Fruit fly (Drosophila melanogaster): ENCODE data around the gene CG4592.

CG4592 gene

DNA sequence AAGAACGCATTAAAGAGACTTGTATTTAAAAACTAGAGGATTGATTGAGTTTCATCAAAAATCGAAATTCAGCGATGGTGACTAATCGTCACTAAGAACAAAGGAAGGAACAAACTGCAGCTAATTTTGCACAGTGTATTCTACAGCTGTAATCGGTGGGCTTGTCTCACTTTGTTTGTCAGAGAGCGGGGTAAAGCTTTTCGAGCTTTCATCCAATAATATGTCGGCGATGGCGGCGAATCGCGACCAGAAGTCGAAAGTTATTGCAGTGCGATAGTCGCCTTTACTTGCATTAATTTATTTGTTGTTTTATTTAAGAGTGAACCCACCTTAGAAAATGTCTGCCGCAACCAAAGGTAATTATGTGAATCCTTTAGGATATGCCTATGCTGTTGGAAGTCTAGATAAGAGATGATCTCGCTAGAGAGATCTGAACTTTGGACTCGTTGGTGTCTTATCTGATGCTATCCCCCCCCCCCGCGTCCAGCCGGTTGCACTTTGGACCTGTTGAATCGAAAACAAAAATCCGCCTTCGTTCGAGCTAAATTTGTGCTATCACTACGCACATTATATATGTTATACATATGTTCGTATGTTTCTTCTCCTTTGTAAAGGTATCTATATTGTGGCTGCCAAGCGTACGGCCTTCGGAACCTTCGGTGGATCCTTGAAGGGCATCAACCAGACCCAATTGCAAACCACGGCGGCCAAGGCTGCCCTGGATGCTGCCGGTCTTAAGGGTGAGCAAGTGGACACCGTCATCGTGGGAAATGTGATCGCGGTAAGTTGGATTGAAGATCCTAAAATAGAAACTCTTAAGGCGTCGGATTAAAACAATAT, 6.2 kb upstream of the CG4592 start, which contains the start of gene yip2 (continued):
- TF ChIP-seq CG18619 (GFP tag; optimal IDR thresholded peaks at IDR 0.05) (peak; percentile 41), CG8089 (GFP tag; optimal IDR thresholded peaks at IDR 0.05) (no peak), CG33557 (GFP tag; optimal IDR thresholded peaks at IDR 0.05) (no peak), CG10959 (GFP tag; IDR thresholded peaks at IDR 0.05) (no peak), CG5245 (GFP tag; optimal IDR thresholded peaks at IDR 0.05) (no peak), Hmr (GFP tag; optimal IDR thresholded peaks at IDR 0.05) (peak; percentile 72), onecut (GFP tag; IDR thresholded peaks at IDR 0.05) (peak; percentile 58), Deaf1 (tag; optimal IDR thresholded peaks at IDR 0.05) (peak; percentile 49), Dfd (GFP tag; optimal IDR thresholded peaks at IDR 0.05) (no peak), CG30403 (GFP tag; optimal IDR thresholded peaks at IDR 0.05) (peak; percentile 49), Doc2 (GFP tag; IDR thresholded peaks at IDR 0.05) (no peak), zen (tag; optimal IDR thresholded peaks at IDR 0.05) (no peak), Nf-YC (tag; optimal IDR thresholded peaks at IDR 0.05) (peak; percentile 67), Jarid2 (GFP tag; optimal IDR thresholded peaks at IDR 0.05) (peak; percentile 48), CG15479 (GFP tag; optimal IDR thresholded peaks at IDR 0.05) (no peak), btn (GFP tag; optimal IDR thresholded peaks at IDR 0.05) (no peak), CG10209 (GFP tag; optimal IDR thresholded peaks at IDR 0.05) (peak; percentile 51), CG3065 (GFP tag; optimal IDR thresholded peaks at IDR 0.05) (no peak), fru (optimal IDR thresholded peaks at IDR 0.05) (no peak), CG7372 (GFP tag; IDR thresholded peaks at IDR 0.05) (0 out of 2 replicates have a peak, but pooled peaks have one; percentile 16), CG17912 (GFP tag; optimal IDR thresholded peaks at IDR 0.05) (no peak), ato (GFP tag; IDR thresholded peaks at IDR 0.05; ENCODE audit: partially characterized antibody) (no peak), tap (tag; optimal IDR thresholded peaks at IDR 0.05) (peak; percentile 48), CG2889 (GFP tag; IDR thresholded peaks at IDR 0.05) (0 out of 3 replicates have a peak, but pooled peaks have one; percentile 25), CG1832 (GFP tag; optimal IDR thresholded peaks at IDR 0.05) (no peak), CG6854 (GFP tag; optimal IDR thresholded peaks at IDR 0.05) (peak; percentile 57), CG13296 (GFP tag; optimal IDR thresholded peaks at IDR 0.05) (peak; percentile 89), gsb-n (tag; optimal IDR thresholded peaks at IDR 0.05) (no peak), ci (GFP tag; IDR thresholded peaks at IDR 0.05) (peak; percentile 93), CG11504 (tag; optimal IDR thresholded peaks at IDR 0.05) (peak; percentile 68), pnt (GFP tag; optimal IDR thresholded peaks at IDR 0.05) (no peak), CG2129 (GFP tag; IDR thresholded peaks at IDR 0.05; ENCODE audit: partially characterized antibody) (no peak), CG13775 (GFP tag; optimal IDR thresholded peaks at IDR 0.05) (peak; percentile 17), lov (optimal IDR thresholded peaks at IDR 0.05) (no peak), lov (GFP tag; IDR thresholded peaks at IDR 0.05) (no peak), kay (GFP tag; optimal IDR thresholded peaks at IDR 0.05) (peak; percentile 74), Sry-β (GFP tag; optimal IDR thresholded peaks at IDR 0.05) (no peak), Ada2b (GFP tag; IDR thresholded peaks at IDR 0.05) (peak; percentile 69), pita (GFP tag; optimal IDR thresholded peaks at IDR 0.05) (no peak), dpn (GFP tag; optimal IDR thresholded peaks at IDR 0.05) (peak; percentile 38 to 68), TFAM (GFP tag; optimal IDR thresholded peaks at IDR 0.05) (no peak), Xbp1 (GFP tag; optimal IDR thresholded peaks at IDR 0.05) (peak; percentile 76), chm (GFP tag; IDR thresholded peaks at IDR 0.05) (peak; percentile 64; the same call in 1 of the 2 replicates), Atf6 (GFP tag; IDR thresholded peaks at IDR 0.05) (peak; percentile 78), pros (GFP tag; optimal IDR thresholded peaks at IDR 0.05) (no peak), Gug (GFP tag; IDR thresholded peaks at IDR 0.05) (peak; percentile 28; the same call in 1 of the 4 replicates), Elba2 (GFP tag; optimal IDR thresholded peaks at IDR 0.05) (no peak), esg (GFP tag; conservative IDR thresholded peaks at IDR 0.05) (no peak), Optix (GFP tag; IDR thresholded peaks at IDR 0.05) (no peak; the same call in 2 of the 3 replicates), MESR4 (GFP tag; optimal IDR thresholded peaks at IDR 0.05) (peak; percentile 27)
